Worm (Caenorhabditis elegans): ENCODE results near the gene R10D12.7.

ce11 chrV:13936850-13937249 is 13.0 kb upstream of the R10D12.7 start, which contains the start of gene srw-145:
- TF ChIP-seq dsc-1 (tag; optimal IDR thresholded peaks at IDR 0.05) (no peak), ztf-11 (tag; optimal IDR thresholded peaks at IDR 0.05) (no peak), ceh-82 (tag; optimal IDR thresholded peaks at IDR 0.05) (no peak), lin-39 (tag; optimal IDR thresholded peaks at IDR 0.05) (no peak), snpc-4 (tag; optimal IDR thresholded peaks at IDR 0.05) (no peak), C34B4.2 (tag; optimal IDR thresholded peaks at IDR 0.05) (no peak), nhr-12 (tag; optimal IDR thresholded peaks at IDR 0.05) (no peak), nhr-71 (tag; optimal IDR thresholded peaks at IDR 0.05) (peak; percentile 48), lin-35 (GFP tag; optimal IDR thresholded peaks at IDR 0.05) (no peak), elt-2 (tag; optimal IDR thresholded peaks at IDR 0.05) (no peak), nhr-47 (tag; optimal IDR thresholded peaks at IDR 0.05) (peak; percentile 44)

All from whole organism, L1 larva.